Fruit fly (Drosophila melanogaster): ENCODE measurements around the gene CG31457.

The CG31457 gene

dm6 chr3R:23161288-23161870 is 33.6 kb upstream of the CG31457 start, which contains the start of gene CG13829 (continued):
- TF ChIP-seq CG4854 (GFP tag; optimal IDR thresholded peaks at IDR 0.05) (no peak), CG12391 (tag; optimal IDR thresholded peaks at IDR 0.05) (no peak), Adf1 (GFP tag; IDR thresholded peaks at IDR 0.05) (no peak), CG17328 (GFP tag; IDR thresholded peaks at IDR 0.05) (no peak), Sry-β (GFP tag; optimal IDR thresholded peaks at IDR 0.05) (no peak), cg (GFP tag; optimal IDR thresholded peaks at IDR 0.05) (no peak), lov (optimal IDR thresholded peaks at IDR 0.05) (no peak), lov (GFP tag; IDR thresholded peaks at IDR 0.05) (no peak), Nf-YB (GFP tag; optimal IDR thresholded peaks at IDR 0.05) (peak; percentile 46), croc (GFP tag; conservative IDR thresholded peaks at IDR 0.05) (no peak), ind (GFP tag; optimal IDR thresholded peaks at IDR 0.05) (no peak), Hmx (GFP tag; optimal IDR thresholded peaks at IDR 0.05) (no peak), bigmax (GFP tag; optimal IDR thresholded peaks at IDR 0.05) (peak; percentile 29), klu (GFP tag; IDR thresholded peaks at IDR 0.05) (no peak), Ets65A (GFP tag) (peak; percentile 9), CG11093 (GFP tag; IDR thresholded peaks at IDR 0.05) (no peak), NfI (GFP tag; optimal IDR thresholded peaks at IDR 0.05) (no peak), ems (GFP tag; optimal IDR thresholded peaks at IDR 0.05) (no peak), CG8388 (GFP tag; optimal IDR thresholded peaks at IDR 0.05) (no peak), HmgZ (tag; optimal IDR thresholded peaks at IDR 0.05) (no peak), CG13624 (GFP tag; optimal IDR thresholded peaks at IDR 0.05) (no peak), onecut (GFP tag; IDR thresholded peaks at IDR 0.05) (no peak), CG8089 (GFP tag; optimal IDR thresholded peaks at IDR 0.05) (no peak), CrebB (tag; optimal IDR thresholded peaks at IDR 0.05) (no peak), CG12155 (GFP tag; optimal IDR thresholded peaks at IDR 0.05) (no peak), CG7357 (GFP tag; IDR thresholded peaks at IDR 0.05) (no peak), MESR4 (GFP tag; optimal IDR thresholded peaks at IDR 0.05) (no peak), shn (GFP tag; optimal IDR thresholded peaks at IDR 0.05) (no peak), CoRest (tag; optimal IDR thresholded peaks at IDR 0.05) (no peak), cwo (GFP tag; optimal IDR thresholded peaks at IDR 0.05) (peak; percentile 63), Fer3 (tag; optimal IDR thresholded peaks at IDR 0.05) (no peak), Hand (GFP tag; optimal IDR thresholded peaks at IDR 0.05) (peak; percentile 13), aop (GFP tag; IDR thresholded peaks at IDR 0.05) (no peak), jumu (GFP tag; optimal IDR thresholded peaks at IDR 0.05) (no peak), Mad (GFP tag; optimal IDR thresholded peaks at IDR 0.05) (no peak), exex (tag; optimal IDR thresholded peaks at IDR 0.05) (peak; percentile 99), grn (GFP tag; optimal IDR thresholded peaks at IDR 0.05) (peak; percentile 82), CG31388 (GFP tag; optimal IDR thresholded peaks at IDR 0.05) (no peak), kni (GFP tag; optimal IDR thresholded peaks at IDR 0.05) (no peak), chif (GFP tag; optimal IDR thresholded peaks at IDR 0.05) (no peak), Dad (GFP tag; optimal IDR thresholded peaks at IDR 0.05) (no peak), abd-A (tag; optimal IDR thresholded peaks at IDR 0.05) (no peak), Antp (GFP tag; optimal IDR thresholded peaks at IDR 0.05) (no peak), trh (GFP tag; optimal IDR thresholded peaks at IDR 0.05) (no peak), tap (tag; optimal IDR thresholded peaks at IDR 0.05) (no peak), mam (GFP tag; optimal IDR thresholded peaks at IDR 0.05) (no peak), nau (GFP tag; optimal IDR thresholded peaks at IDR 0.05) (no peak), tin (GFP tag; optimal IDR thresholded peaks at IDR 0.05) (no peak), CG16863 (GFP tag; optimal IDR thresholded peaks at IDR 0.05) (no peak), CG13123 (GFP tag; optimal IDR thresholded peaks at IDR 0.05) (no peak), prd (optimal IDR thresholded peaks at IDR 0.05) (no peak), prd (GFP tag; IDR thresholded peaks at IDR 0.05) (no peak)
